Fruit fly (Drosophila melanogaster) whole organism: ENCODE results near the gene Act88F.

ENCODE experiments used
- CG8478 ChIP-seq: fragments of >200 bp; optimal IDR thresholded peaks from 2 replicates; lab custom pipeline; 2018; ENCODE audit warnings: inconsistent platforms
- Dll ChIP-seq: fragments of >200 bp; optimal IDR thresholded peaks from 2 replicates; lab custom pipeline; 2017
- EcR ChIP-seq, 2 experiments: fragments of >200 bp; optimal IDR thresholded peaks; 2 replicates each; lab custom pipeline; 2017; ENCODE audit warnings: missing biosample characterization in 2 of 2, missing genetic modification characterization in 2 of 2, missing genetic modification reagents in 2 of 2
- psq ChIP-seq: fragments of >200 bp; optimal IDR thresholded peaks from 2 replicates; lab custom pipeline; 2017
- usp ChIP-seq: fragments of >200 bp; optimal IDR thresholded peaks from 2 replicates; lab custom pipeline; 2017; ENCODE audit warnings: missing biosample characterization, missing genetic modification characterization, mixed read lengths

DNA sequence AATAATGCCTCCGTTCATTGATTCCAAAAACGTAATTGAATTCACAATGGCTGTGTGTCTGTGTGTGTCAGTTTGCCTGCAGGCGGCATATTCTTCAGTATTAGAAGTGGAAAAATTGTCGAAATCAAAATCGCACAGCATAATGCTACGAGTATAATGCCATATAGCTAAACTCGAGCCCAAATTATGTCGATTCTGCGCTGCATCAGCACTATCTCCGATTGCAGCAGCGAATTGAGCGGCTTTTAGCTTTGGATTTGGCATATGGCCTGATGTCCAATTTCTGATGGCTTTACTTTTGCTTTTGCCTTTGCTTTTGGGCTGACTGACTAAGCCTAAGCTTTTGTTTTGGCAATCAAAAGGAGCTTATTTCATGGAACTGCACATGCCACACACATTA lies 40.3 kb downstream of the Act88F start:
- TF ChIP-seq CG8478 (lab: Kevin White, UChicago), result no peak
- TF ChIP-seq EcR (GFP tag; optimal IDR thresholded peaks at IDR 0.05; lab: Kevin White, UChicago), result no peak
- no peak for TF ChIP-seq psq
- no peak for TF ChIP-seq usp
- no peak for TF ChIP-seq Dll
